Worm (Caenorhabditis elegans) whole organism, late embryonic: ENCODE data around the gene fipp-1.

Experiments
- C08G9.2 ChIP-seq: sonication (generic microtip); optimal IDR thresholded peaks from 2 replicates; lab custom pipeline; 2016; ENCODE audit warnings: mild to moderate bottlenecking, missing genetic modification characterization, moderate library complexity, missing compliant biosample characterization
- C38D4.7 ChIP-seq: fragments of 200-800 bp; sonication (Bioruptor generic); optimal IDR thresholded peaks from 2 replicates; lab custom pipeline; 2018; ENCODE audit warnings: mild to moderate bottlenecking, missing genetic modification characterization, moderate library complexity, missing compliant biosample characterization
- K02D7.2 ChIP-seq: sonication (generic microtip); optimal IDR thresholded peaks from 2 replicates; lab custom pipeline; 2017; ENCODE audit warnings: mild to moderate bottlenecking, missing genetic modification characterization, missing compliant biosample characterization
- T23F11.4 ChIP-seq: fragments of 200-800 bp; sonication (Bioruptor generic); optimal IDR thresholded peaks from 2 replicates; lab custom pipeline; 2018; ENCODE audit warnings: mild to moderate bottlenecking, missing genetic modification characterization, missing compliant biosample characterization
- ahr-1 ChIP-seq: sonication (generic microtip); optimal IDR thresholded peaks from 2 replicates; lab custom pipeline; 2016; ENCODE audit warnings: missing genetic modification characterization, missing compliant biosample characterization
- ama-1 ChIP-seq: fragments of 150-350 bp; optimal IDR thresholded peaks from 2 replicates; lab custom pipeline; 2014
- ceh-18 ChIP-seq: sonication (generic microtip); optimal IDR thresholded peaks from 2 replicates; lab custom pipeline; 2016; ENCODE audit warnings: missing genetic modification characterization, missing compliant biosample characterization
- ceh-19 ChIP-seq: fragments of 200-800 bp; sonication (Bioruptor generic); optimal IDR thresholded peaks from 2 replicates; lab custom pipeline; 2018; ENCODE audit warnings: mild to moderate bottlenecking, missing genetic modification characterization, missing compliant biosample characterization
- ceh-30 ChIP-seq: fragments of 150-350 bp; optimal IDR thresholded peaks from 2 replicates; lab custom pipeline; 2014; ENCODE audit warnings: missing biosample characterization, missing genetic modification characterization
- ceh-31 ChIP-seq: sonication (generic microtip); optimal IDR thresholded peaks from 2 replicates; lab custom pipeline; 2016; ENCODE audit warnings: missing genetic modification characterization, missing compliant biosample characterization
- ceh-34 ChIP-seq: sonication (generic microtip); optimal IDR thresholded peaks from 2 replicates; lab custom pipeline; 2016; ENCODE audit warnings: mild to moderate bottlenecking, missing genetic modification characterization, missing compliant biosample characterization
- ceh-48 ChIP-seq: sonication (generic microtip); optimal IDR thresholded peaks from 2 replicates; lab custom pipeline; 2016; ENCODE audit warnings: missing genetic modification characterization, inconsistent platforms, missing compliant biosample characterization
- ceh-9 ChIP-seq: sonication (generic microtip); optimal IDR thresholded peaks from 2 replicates; lab custom pipeline; 2016; ENCODE audit warnings: mild to moderate bottlenecking, missing genetic modification characterization, inconsistent platforms, missing compliant biosample characterization
- dve-1 ChIP-seq: sonication (generic microtip); optimal IDR thresholded peaks from 2 replicates; lab custom pipeline; 2017; ENCODE audit warnings: antibody characterized with exemption, mild to moderate bottlenecking, missing genetic modification characterization, missing compliant biosample characterization
- elt-2 ChIP-seq: sonication (generic microtip); optimal IDR thresholded peaks from 2 replicates; lab custom pipeline; 2016; ENCODE audit warnings: missing genetic modification reagents, missing genetic modification characterization, missing compliant biosample characterization
- eyg-1 ChIP-seq: sonication (generic microtip); optimal IDR thresholded peaks from 2 replicates; lab custom pipeline; 2016; ENCODE audit warnings: missing genotype, missing genetic modification characterization, missing compliant biosample characterization
- fax-1 ChIP-seq: sonication (generic microtip); optimal IDR thresholded peaks from 2 replicates; lab custom pipeline; 2016; ENCODE audit warnings: missing genotype, missing genetic modification characterization, missing compliant biosample characterization
- fkh-10 ChIP-seq: fragments of 150-350 bp; optimal IDR thresholded peaks from 2 replicates; lab custom pipeline; 2014; ENCODE audit warnings: missing biosample characterization, missing genetic modification reagents, missing genetic modification characterization
- gmeb-2 ChIP-seq: sonication (generic microtip); optimal IDR thresholded peaks from 2 replicates; lab custom pipeline; 2016; ENCODE audit warnings: missing genetic modification characterization, inconsistent platforms, missing compliant biosample characterization
- hlh-13 ChIP-seq: fragments of 200-800 bp; sonication (Bioruptor generic); optimal IDR thresholded peaks from 2 replicates; lab custom pipeline; 2018; ENCODE audit warnings: mild to moderate bottlenecking, missing genetic modification characterization, missing compliant biosample characterization
- lim-6 ChIP-seq: sonication (generic microtip); optimal IDR thresholded peaks from 2 replicates; lab custom pipeline; 2016; ENCODE audit warnings: missing genetic modification characterization, missing compliant biosample characterization
- lin-11 ChIP-seq: fragments of 200-800 bp; sonication (Bioruptor generic); optimal IDR thresholded peaks from 2 replicates; lab custom pipeline; 2018; ENCODE audit warnings: mild to moderate bottlenecking, missing genetic modification characterization, missing compliant biosample characterization
- madf-2 ChIP-seq: sonication (generic microtip); optimal IDR thresholded peaks from 2 replicates; lab custom pipeline; 2017; ENCODE audit warnings: missing genetic modification characterization, missing compliant biosample characterization
- mec-3 ChIP-seq: sonication (generic microtip); optimal IDR thresholded peaks from 2 replicates; lab custom pipeline; 2016; ENCODE audit warnings: borderline replicate concordance, missing genetic modification characterization, missing compliant biosample characterization
- nfya-1 ChIP-seq: sonication (generic microtip); optimal IDR thresholded peaks from 2 replicates; lab custom pipeline; 2017; ENCODE audit warnings: missing genetic modification characterization, mild to moderate bottlenecking, missing compliant biosample characterization, antibody characterized with exemption, moderate library complexity
- nhr-11 ChIP-seq: fragments of 150-350 bp; optimal IDR thresholded peaks from 2 replicates; lab custom pipeline; 2014; ENCODE audit warnings: missing biosample characterization, missing genetic modification characterization
- nhr-232 ChIP-seq: sonication (generic microtip); optimal IDR thresholded peaks from 2 replicates; lab custom pipeline; 2016; ENCODE audit warnings: missing genetic modification characterization, missing compliant biosample characterization
- npax-4 ChIP-seq: sonication (generic microtip); optimal IDR thresholded peaks from 2 replicates; lab custom pipeline; 2016; ENCODE audit warnings: missing genetic modification characterization, missing compliant biosample characterization
- pax-1 ChIP-seq: fragments of 150-350 bp; optimal IDR thresholded peaks from 2 replicates; lab custom pipeline; 2014; ENCODE audit warnings: missing biosample characterization, missing genetic modification characterization
- pha-4 ChIP-seq: fragments of 150-350 bp; optimal IDR thresholded peaks from 2 replicates; lab custom pipeline; 2018; ENCODE audit warnings: missing biosample characterization, missing genetic modification reagents, missing genetic modification characterization
- pqm-1 ChIP-seq: sonication (generic microtip); optimal IDR thresholded peaks from 2 replicates; lab custom pipeline; 2016; ENCODE audit warnings: missing genetic modification characterization, missing compliant biosample characterization
- rnt-1 ChIP-seq: sonication (generic microtip); optimal IDR thresholded peaks from 2 replicates; lab custom pipeline; 2016; ENCODE audit warnings: missing genetic modification characterization, missing compliant biosample characterization
- sdc-2 ChIP-seq: sonication (generic microtip); optimal IDR thresholded peaks from 2 replicates; lab custom pipeline; 2016; ENCODE audit warnings: missing genotype, missing genetic modification characterization, missing compliant biosample characterization
- sox-2 ChIP-seq: fragments of 200-800 bp; sonication (Bioruptor generic); IDR thresholded peaks from 2 replicates; pipeline ENCODE4 v1.3.6; 2022; ENCODE audit warnings: missing genetic modification reagents, missing genetic modification characterization, missing compliant biosample characterization
- sox-4 ChIP-seq: sonication (generic microtip); optimal IDR thresholded peaks from 2 replicates; lab custom pipeline; 2017; ENCODE audit warnings: mild to moderate bottlenecking, missing genetic modification characterization, inconsistent platforms, missing compliant biosample characterization
- syd-9 ChIP-seq: sonication (generic microtip); optimal IDR thresholded peaks from 2 replicates; lab custom pipeline; 2016; ENCODE audit warnings: mild to moderate bottlenecking, missing genetic modification characterization, moderate library complexity, missing compliant biosample characterization
- tbx-2 ChIP-seq: sonication (generic microtip); optimal IDR thresholded peaks from 2 replicates; lab custom pipeline; 2016; ENCODE audit warnings: missing genetic modification characterization, missing compliant biosample characterization
- tbx-7 ChIP-seq: sonication (generic microtip); optimal IDR thresholded peaks from 2 replicates; lab custom pipeline; 2016; ENCODE audit warnings: missing genotype, missing genetic modification characterization, missing compliant biosample characterization
- unc-55 ChIP-seq: sonication (generic microtip); optimal IDR thresholded peaks from 2 replicates; lab custom pipeline; 2017; ENCODE audit warnings: missing biosample characterization, missing genetic modification reagents, missing genetic modification characterization
- zip-5 ChIP-seq: sonication (generic microtip); optimal IDR thresholded peaks from 2 replicates; lab custom pipeline; 2016; ENCODE audit warnings: missing genetic modification characterization, missing compliant biosample characterization
- ztf-16 ChIP-seq: sonication (generic microtip); optimal IDR thresholded peaks from 2 replicates; lab custom pipeline; 2017; ENCODE audit warnings: missing genetic modification characterization, missing compliant biosample characterization

Gene fipp-1

ce11 chrV:4411714-4412113, 40.1 kb downstream of the fipp-1 start, which contains the start of gene Y47D7A.17:
Gene Y47D7A.17 (minus strand): TSS chrV:4411814.
- TF ChIP-seq unc-55: no peak
- no peak for TF ChIP-seq nhr-11 (tag; lab: Kevin White, UChicago)
- no peak for TF ChIP-seq K02D7.2 (tag; lab: Kevin White, UChicago)
- no peak for TF ChIP-seq npax-4 (tag; lab: Kevin White, UChicago)
- no peak for TF ChIP-seq T23F11.4 (GFP tag; lab: Kevin White, UChicago)
- TF ChIP-seq ceh-9 (tag; lab: Kevin White, UChicago): no peak
- TF ChIP-seq dve-1 (tag; lab: Kevin White, UChicago): no peak

ce11 chrV:4414613-4415071, 43.0 kb downstream of the fipp-1 start, which contains the start of gene grl-5:
Gene grl-5 (minus strand): TSS chrV:4414663.
- no peak for TF ChIP-seq pha-4
- no peak for TF ChIP-seq ahr-1 (tag; lab: Kevin White, UChicago)
- no peak for TF ChIP-seq C08G9.2 (tag; lab: Kevin White, UChicago)
- no peak for TF ChIP-seq fkh-10 (GFP tag; lab: Kevin White, UChicago)
- no peak for TF ChIP-seq pqm-1 (tag; lab: Kevin White, UChicago)
- no peak for TF ChIP-seq pax-1 (tag; lab: Kevin White, UChicago)
- TF ChIP-seq lin-11 (tag; lab: Kevin White, UChicago): no peak
- TF ChIP-seq syd-9: no peak
- TF ChIP-seq sox-4 (tag; lab: Kevin White, UChicago): no peak
- TF ChIP-seq nfya-1 (tag; lab: Kevin White, UChicago): no peak
- TF ChIP-seq ceh-19 (GFP tag; lab: Kevin White, UChicago): no peak
- no peak for TF ChIP-seq ceh-48 (tag; lab: Kevin White, UChicago)
- no peak for TF ChIP-seq fax-1 (tag; lab: Kevin White, UChicago)
- TF ChIP-seq zip-5 (tag; lab: Kevin White, UChicago): no peak
- TF ChIP-seq ztf-16 (tag; lab: Kevin White, UChicago): no peak
- no peak for TF ChIP-seq eyg-1 (tag; lab: Kevin White, UChicago)
- no peak for TF ChIP-seq hlh-13 (GFP tag; lab: Kevin White, UChicago)
- TF ChIP-seq gmeb-2 (tag; lab: Kevin White, UChicago): no peak
- TF ChIP-seq madf-2 (tag; lab: Kevin White, UChicago): no peak
- TF ChIP-seq nhr-11 (tag; lab: Kevin White, UChicago): no peak
- TF ChIP-seq, all 69 proteins: peak for 0

ce11 chrV:4416710-4417109, 45.1 kb downstream of the fipp-1 start, which contains the start of gene Y47D7A.18:
Gene Y47D7A.18 (minus strand): TSS chrV:4416810.
- TF ChIP-seq nhr-11 (tag; lab: Kevin White, UChicago) (no peak), tbx-2 (no peak)

- TF ChIP-seq K02D7.2 (tag; lab: Kevin White, UChicago) (no peak), ama-1 (no peak), gmeb-2 (tag; lab: Kevin White, UChicago) (no peak), npax-4 (tag; lab: Kevin White, UChicago) (no peak), ceh-18 (tag; lab: Kevin White, UChicago) (no peak), ceh-34 (tag; lab: Kevin White, UChicago) (no peak), pqm-1 (tag; lab: Kevin White, UChicago) (no peak), lim-6 (tag; lab: Kevin White, UChicago) (no peak), elt-2 (no peak), ceh-30 (tag; lab: Kevin White, UChicago) (no peak)
- TF ChIP-seq, all 69 proteins: peak for 0
These were observed 46.5 kb downstream of the fipp-1 start, which contains the start of gene Y47D7A.6 for ce11 chrV:4418116-4418515. Gene Y47D7A.6 (minus strand): TSS chrV:4418216.

ce11 chrV:4419767-4420322, 48.2 kb downstream of the fipp-1 start, which contains the start of the genes Y47D7A.7 and Y47D7A.2:
Gene Y47D7A.7 (minus strand): TSS chrV:4419867.
Gene Y47D7A.2 (plus strand): TSS chrV:4420272.
- TF ChIP-seq pqm-1 (tag; lab: Kevin White, UChicago) (no peak), sdc-2 (tag; lab: Kevin White, UChicago) (no peak), madf-2 (tag; lab: Kevin White, UChicago) (no peak), unc-55 (no peak), fkh-10 (GFP tag; lab: Kevin White, UChicago) (no peak), ceh-31 (no peak), ceh-30 (tag; lab: Kevin White, UChicago) (no peak), mec-3 (tag; lab: Kevin White, UChicago) (no peak), nhr-232 (tag; lab: Kevin White, UChicago) (no peak), tbx-7 (tag; lab: Kevin White, UChicago) (no peak), syd-9 (no peak), C38D4.7 (GFP tag; lab: Kevin White, UChicago) (no peak), lim-6 (tag; lab: Kevin White, UChicago) (no peak), ahr-1 (tag; lab: Kevin White, UChicago) (no peak), sox-2 (GFP tag; lab: Robert Waterston, UW) (no peak), rnt-1 (tag; lab: Kevin White, UChicago) (no peak), pax-1 (tag; lab: Kevin White, UChicago) (no peak)
